Worm (Caenorhabditis elegans) whole organism, midembryonic: ENCODE results near the gene C27A2.12.

Source experiments
- T22C8.4 ChIP-seq: fragments of 200-800 bp; sonication (Bioruptor generic); IDR thresholded peaks from 2 replicates; pipeline ENCODE4 v1.3.6; 2022; ENCODE audit warnings: missing genetic modification characterization, missing compliant biosample characterization
- cog-1 ChIP-seq: sonication (generic microtip); optimal IDR thresholded peaks from 2 replicates; lab custom pipeline; 2016; ENCODE audit warnings: missing genetic modification characterization, missing compliant biosample characterization
- flt-1 ChIP-seq: fragments of 200-800 bp; sonication (Bioruptor generic); IDR thresholded peaks from 2 replicates; pipeline ENCODE4 v1.3.6; 2022; ENCODE audit warnings: missing genetic modification characterization, missing compliant biosample characterization
- klf-2 ChIP-seq: fragments of 200-800 bp; sonication (Bioruptor generic); conservative IDR thresholded peaks from 2 replicates; pipeline ENCODE4 v1.3.6; 2022; ENCODE audit warnings: missing genetic modification reagents, missing genetic modification characterization, missing compliant biosample characterization
- med-1 ChIP-seq: sonication (generic microtip); optimal IDR thresholded peaks from 2 replicates; lab custom pipeline; 2017; ENCODE audit warnings: missing genetic modification characterization, mild to moderate bottlenecking, missing compliant biosample characterization, antibody characterized with exemption, missing genetic modification reagents; ENCODE audit not compliant: insufficient read depth
- ref-1 ChIP-seq: fragments of 200-800 bp; sonication (Bioruptor generic); conservative IDR thresholded peaks from 2 replicates; pipeline ENCODE4 v1.3.6; 2022; ENCODE audit warnings: missing genetic modification reagents, missing genetic modification characterization, missing compliant biosample characterization
- tab-1 ChIP-seq: fragments of 200-800 bp; sonication (Bioruptor generic); IDR thresholded peaks from 2 replicates; pipeline ENCODE4 v1.3.6; 2022; ENCODE audit warnings: missing genetic modification characterization, missing compliant biosample characterization
- ztf-23 ChIP-seq: fragments of 200-800 bp; sonication (Bioruptor generic); IDR thresholded peaks from 2 replicates; pipeline ENCODE4 v1.3.6; 2022; ENCODE audit warnings: missing genetic modification reagents, missing genetic modification characterization, missing compliant biosample characterization
- ztf-29 ChIP-seq: fragments of 200-800 bp; sonication (Bioruptor generic); IDR thresholded peaks from 2 replicates; pipeline ENCODE4 v1.3.6; 2022; ENCODE audit warnings: missing genetic modification reagents, missing genetic modification characterization, missing compliant biosample characterization

The C27A2.12 gene

DNA sequence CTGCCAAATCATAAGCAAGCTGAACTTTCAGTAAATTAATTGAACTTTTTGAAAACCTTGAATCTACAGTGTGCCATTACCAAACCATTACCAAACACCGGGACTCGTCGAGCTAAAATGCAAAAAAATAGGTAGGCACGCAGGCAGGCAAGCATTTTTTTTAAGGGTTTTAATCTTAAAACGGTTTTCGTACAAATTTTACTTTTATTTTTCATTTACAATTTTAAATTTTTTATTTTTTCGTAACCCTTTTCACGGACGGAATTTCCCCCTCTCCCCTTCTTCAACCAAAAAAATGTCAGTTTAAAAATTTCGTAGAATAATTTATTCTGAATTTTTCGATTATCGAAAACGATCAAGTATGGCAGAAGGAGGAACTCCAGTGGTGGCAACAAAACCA lies 43.5 kb downstream of the C27A2.12 start, which contains the start of gene F59A6.2:
Gene F59A6.2, plus strand, starts transcription at position 301 of the 400 bp plus-strand sequence.
- TF ChIP-seq klf-2 = no peak
- TF ChIP-seq flt-1 (GFP tag; lab: Robert Waterston, UW) = no peak
- no peak for TF ChIP-seq ztf-29 (GFP tag; lab: Robert Waterston, UW)

DNA sequence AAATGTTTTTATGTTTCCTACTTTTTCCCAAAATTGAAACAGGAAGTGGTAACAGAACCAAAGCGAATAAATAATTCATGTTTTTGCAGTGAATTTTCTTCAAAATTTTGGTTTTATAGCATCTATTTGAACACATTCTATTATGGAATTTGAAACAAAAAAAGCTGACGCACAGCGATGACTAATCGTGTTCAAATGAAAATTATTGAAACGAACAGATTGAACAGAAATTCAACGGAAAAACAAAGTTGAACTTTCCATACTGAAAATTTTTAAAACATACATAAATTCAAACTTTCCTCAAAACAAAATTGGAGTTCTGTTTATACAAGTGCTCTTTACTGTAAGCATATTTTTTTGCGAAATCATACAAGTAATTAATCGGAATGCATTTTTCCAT lies 46.0 kb downstream of the C27A2.12 start, which contains the start of gene F59A6.12:
Gene F59A6.12, minus strand, starts transcription at position 101 of the 400 bp plus-strand sequence.
- TF ChIP-seq flt-1 (GFP tag; lab: Robert Waterston, UW) (no peak), ref-1 (GFP tag; lab: Robert Waterston, UW) (no peak), T22C8.4 (GFP tag; lab: Robert Waterston, UW) (no peak)

DNA sequence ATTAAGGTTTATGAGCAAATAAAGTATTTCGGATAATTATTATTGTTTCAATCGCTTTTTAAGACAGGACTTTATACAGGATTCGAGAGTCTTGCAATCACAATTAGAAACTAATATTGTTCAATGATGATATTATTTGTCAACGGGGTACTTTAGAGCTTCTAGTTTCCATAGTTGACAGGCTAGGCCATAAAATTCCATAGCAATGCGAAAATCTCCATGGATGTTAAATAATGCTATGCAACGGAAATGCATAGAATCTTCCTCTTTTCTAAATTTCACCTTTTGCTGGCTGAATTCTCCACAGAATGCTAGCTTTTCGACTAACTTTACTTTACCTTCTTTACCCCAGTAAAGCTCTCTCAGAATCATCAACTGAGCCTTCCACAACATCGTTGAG lies 49.9 kb downstream of the C27A2.12 start, which contains the start of gene F59A6.3:
Gene F59A6.3, plus strand, starts transcription at position 301 of the 400 bp plus-strand sequence.
- no peak for TF ChIP-seq med-1
- TF ChIP-seq ztf-23 (GFP tag; lab: Robert Waterston, UW) = no peak
- TF ChIP-seq ztf-29 (GFP tag; lab: Robert Waterston, UW) = no peak
- no peak for TF ChIP-seq flt-1 (GFP tag; lab: Robert Waterston, UW)
- TF ChIP-seq T22C8.4 (GFP tag; lab: Robert Waterston, UW) = no peak
- no peak for TF ChIP-seq ref-1 (GFP tag; lab: Robert Waterston, UW)
- TF ChIP-seq tab-1 = no peak
- TF ChIP-seq klf-2 = no peak
- TF ChIP-seq cog-1 (tag; lab: Kevin White, UChicago) = no peak
